Fruit fly (Drosophila melanogaster) whole organism, wandering third instar larva: ENCODE measurements around the gene CG9609.

ENCODE experiments used
- Abd-B ChIP-seq: fragments of >200 bp; optimal IDR thresholded peaks from 2 replicates; lab custom pipeline; 2017; ENCODE audit warnings: missing biosample characterization, missing genetic modification characterization
- CG32264 ChIP-seq: fragments of 200-800 bp; sonication (Bioruptor generic); optimal IDR thresholded peaks from 2 replicates; lab custom pipeline; 2016; ENCODE audit warnings: missing biosample characterization, missing genetic modification characterization
- CG9705 ChIP-seq: fragments of 200-800 bp; sonication (Bioruptor generic); optimal IDR thresholded peaks from 2 replicates; lab custom pipeline; 2018; ENCODE audit warnings: missing biosample characterization, mild to moderate bottlenecking, missing genetic modification characterization
- CrebA ChIP-seq: fragments of 200-800 bp; sonication (Bioruptor generic); optimal IDR thresholded peaks from 2 replicates; lab custom pipeline; 2016; ENCODE audit warnings: missing biosample characterization, mild to moderate bottlenecking, missing genetic modification characterization, borderline replicate concordance
- Dfd ChIP-seq: fragments of >200 bp; optimal IDR thresholded peaks from 2 replicates; lab custom pipeline; 2017; ENCODE audit warnings: missing biosample characterization, missing genetic modification characterization
- Dif ChIP-seq: fragments of 200-275, 200-300 bp; sonication (Bioruptor generic); optimal IDR thresholded peaks from 2 replicates; lab custom pipeline; 2018; ENCODE audit warnings: missing biosample characterization, missing genetic modification characterization; ENCODE audit not compliant: partially characterized antibody
- GATAd ChIP-seq: sonication (Bioruptor generic); optimal IDR thresholded peaks from 2 replicates; lab custom pipeline; 2016; ENCODE audit warnings: missing biosample characterization, missing genetic modification characterization
- HLH106 ChIP-seq: fragments of 200-800 bp; optimal IDR thresholded peaks from 3 replicates; lab custom pipeline; 2019; ENCODE audit warnings: missing biosample characterization, mild to moderate bottlenecking, missing genetic modification characterization, moderate library complexity
- Hnf4 ChIP-seq: fragments of 200-800 bp; sonication (Bioruptor generic); optimal IDR thresholded peaks from 2 replicates; lab custom pipeline; 2016; ENCODE audit warnings: missing biosample characterization, mild to moderate bottlenecking, missing genetic modification characterization
- Hr78 ChIP-seq: fragments of >200 bp; optimal IDR thresholded peaks from 2 replicates; lab custom pipeline; 2017; ENCODE audit warnings: missing biosample characterization, missing genetic modification characterization
- Hr83 ChIP-seq: fragments of 200-300 bp; sonication (Bioruptor generic); optimal IDR thresholded peaks from 2 replicates; lab custom pipeline; 2016; ENCODE audit warnings: missing biosample characterization, mild to moderate bottlenecking, missing genetic modification characterization, moderate library complexity; ENCODE audit not compliant: poor library complexity, severe bottlenecking
- Jra ChIP-seq: sonication (Bioruptor generic); optimal IDR thresholded peaks from 2 replicates; lab custom pipeline; 2016; ENCODE audit warnings: missing biosample characterization, missing genetic modification characterization
- Mio ChIP-seq: sonication (Bioruptor generic); optimal IDR thresholded peaks from 2 replicates; lab custom pipeline; 2016; ENCODE audit warnings: missing biosample characterization, missing genetic modification characterization
- Myc ChIP-seq: fragments of >200 bp; optimal IDR thresholded peaks from 2 replicates; lab custom pipeline; 2017
- N ChIP-seq: fragments of >200 bp; optimal IDR thresholded peaks from 2 replicates; lab custom pipeline; 2018; ENCODE audit warnings: missing biosample characterization, missing external identifiers, missing genetic modification characterization
- OdsH ChIP-seq: fragments of 200-800 bp; sonication (Bioruptor generic); optimal IDR thresholded peaks from 2 replicates; lab custom pipeline; 2016; ENCODE audit warnings: missing biosample characterization, mild to moderate bottlenecking, missing genetic modification characterization
- Rel ChIP-seq, 2 experiments: fragments of 200-800 bp; sonication (Bioruptor generic) in 1 of 2; optimal IDR thresholded peaks; 2 replicates in 1 of 2; 3 replicates in 1 of 2; lab custom pipeline; 2016 to 2019; ENCODE audit warnings: mild to moderate bottlenecking in 2 of 2, missing biosample characterization in 2 of 2, missing genetic modification characterization in 2 of 2, moderate library complexity in 1 of 2
- Sp1 ChIP-seq: fragments of 200-800 bp; sonication (Bioruptor generic); optimal IDR thresholded peaks from 3 replicates; lab custom pipeline; 2019; ENCODE audit warnings: missing biosample characterization, mild to moderate bottlenecking, missing genetic modification characterization, moderate library complexity
- Vsx2 ChIP-seq: fragments of 200-300, 225-300 bp; sonication (Bioruptor generic); optimal IDR thresholded peaks from 2 replicates; lab custom pipeline; 2018; ENCODE audit warnings: missing biosample characterization, missing genetic modification characterization; ENCODE audit not compliant: partially characterized antibody
- br ChIP-seq: fragments of 200-800 bp; sonication (Bioruptor generic); optimal IDR thresholded peaks from 2 replicates; lab custom pipeline; 2016; ENCODE audit warnings: missing biosample characterization, missing genetic modification characterization
- brk ChIP-seq: fragments of 200-800 bp; sonication (Bioruptor generic); optimal IDR thresholded peaks from 2 replicates; lab custom pipeline; 2016; ENCODE audit warnings: missing biosample characterization, mild to moderate bottlenecking, missing genetic modification characterization
- dl ChIP-seq, 2 experiments: fragments of 175-275, 200-275 bp in 1 of 2; fragments of 200-275 bp in 1 of 2; sonication (Bioruptor generic); optimal IDR thresholded peaks; lab custom pipeline; 2018; ENCODE audit warnings: mild to moderate bottlenecking in 2 of 2, missing biosample characterization in 2 of 2, missing genetic modification characterization in 2 of 2, moderate library complexity in 2 of 2; ENCODE audit not compliant: partially characterized antibody in 2 of 2, insufficient read depth in 1 of 2
- dmrt93B ChIP-seq: fragments of 200-800 bp; sonication (Bioruptor generic); optimal IDR thresholded peaks from 2 replicates; lab custom pipeline; 2018; ENCODE audit warnings: missing biosample characterization, mild to moderate bottlenecking, missing genetic modification characterization
- dsf ChIP-seq: sonication (Bioruptor generic); optimal IDR thresholded peaks from 2 replicates; lab custom pipeline; 2016; ENCODE audit warnings: missing biosample characterization, missing genetic modification characterization, borderline replicate concordance
- ey ChIP-seq: fragments of 200-800 bp; sonication (Bioruptor generic); optimal IDR thresholded peaks from 2 replicates; lab custom pipeline; 2016; ENCODE audit warnings: missing biosample characterization, missing genetic modification characterization
- foxo ChIP-seq, 2 experiments: fragments of 200-800 bp; sonication (Bioruptor generic); optimal IDR thresholded peaks; 2 replicates in 1 of 2; 3 replicates in 1 of 2; lab custom pipeline; 2016 to 2017; ENCODE audit warnings: missing biosample characterization in 2 of 2, missing genetic modification characterization in 2 of 2
- fru ChIP-seq: fragments of 200-800 bp; sonication (Bioruptor generic); optimal IDR thresholded peaks from 3 replicates; lab custom pipeline; 2016; ENCODE audit warnings: missing biosample characterization, mild to moderate bottlenecking, missing genetic modification characterization
- h ChIP-seq: fragments of 200-800 bp; sonication (Bioruptor generic); optimal IDR thresholded peaks from 3 replicates; lab custom pipeline; 2016; ENCODE audit warnings: missing biosample characterization, mild to moderate bottlenecking, missing genetic modification characterization
- jim ChIP-seq: fragments of 175-275, 200-325 bp; sonication (Bioruptor generic); optimal IDR thresholded peaks from 2 replicates; lab custom pipeline; 2016; ENCODE audit warnings: missing biosample characterization, mild to moderate bottlenecking, missing genetic modification characterization
- lola ChIP-seq: fragments of >200 bp; optimal IDR thresholded peaks from 2 replicates; lab custom pipeline; 2017; ENCODE audit warnings: missing biosample characterization, missing genetic modification characterization
- pan ChIP-seq: fragments of >200 bp; optimal IDR thresholded peaks from 2 replicates; lab custom pipeline; 2017
- psq ChIP-seq: fragments of 200-800 bp; sonication (Bioruptor generic); optimal IDR thresholded peaks from 3 replicates; lab custom pipeline; 2017; ENCODE audit warnings: missing biosample characterization, mild to moderate bottlenecking, missing genetic modification characterization, moderate library complexity
- rgr ChIP-seq: fragments of 200-800 bp; sonication (Bioruptor generic); optimal IDR thresholded peaks from 3 replicates; lab custom pipeline; 2016; ENCODE audit warnings: missing biosample characterization, mild to moderate bottlenecking, missing genetic modification characterization
- sage ChIP-seq: fragments of 200-800 bp; sonication (Bioruptor generic); optimal IDR thresholded peaks from 2 replicates; lab custom pipeline; 2016; ENCODE audit warnings: missing biosample characterization, mild to moderate bottlenecking, missing genetic modification characterization
- sv ChIP-seq: fragments of 200-800 bp; sonication (Bioruptor generic); optimal IDR thresholded peaks from 3 replicates; lab custom pipeline; 2016; ENCODE audit warnings: missing biosample characterization, missing genetic modification characterization
- tai ChIP-seq: sonication (Bioruptor generic); optimal IDR thresholded peaks from 2 replicates; lab custom pipeline; 2016; ENCODE audit warnings: missing biosample characterization, missing genetic modification characterization
- usp ChIP-seq: fragments of >200 bp; optimal IDR thresholded peaks from 2 replicates; lab custom pipeline; 2017; ENCODE audit warnings: missing biosample characterization, missing genetic modification characterization
- woc ChIP-seq: sonication (Bioruptor generic); optimal IDR thresholded peaks from 2 replicates; lab custom pipeline; 2016; ENCODE audit warnings: missing biosample characterization, mild to moderate bottlenecking, missing genetic modification characterization

The CG9609 gene

DNA sequence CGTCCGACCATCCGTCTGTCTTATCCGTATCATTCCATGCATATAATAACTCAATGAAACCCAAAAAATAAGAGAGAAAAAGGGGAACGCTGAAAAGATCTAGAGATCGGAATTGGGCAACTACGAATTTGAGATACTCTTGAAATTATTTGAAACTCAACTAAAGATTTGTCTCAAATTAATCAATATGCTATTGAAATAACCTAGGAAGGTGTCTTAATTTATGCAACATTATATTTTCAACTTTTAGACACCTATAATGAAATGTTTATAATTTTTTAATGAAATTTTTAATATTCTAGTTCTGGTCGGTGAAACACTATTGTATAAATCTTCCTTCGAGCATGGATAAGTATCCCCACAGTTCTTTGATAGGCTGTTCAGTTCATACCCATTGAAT is 26.3 kb downstream of the CG9609 start:
- no peak for TF ChIP-seq psq (GFP tag; lab: Kevin White, UChicago)
- no peak for TF ChIP-seq Mio (GFP tag; lab: Kevin White, UChicago)
- no peak for TF ChIP-seq ey (GFP tag; lab: Kevin White, UChicago)
- no peak for TF ChIP-seq Abd-B
- no peak for TF ChIP-seq CrebA (GFP tag; lab: Kevin White, UChicago)
- no peak for TF ChIP-seq h (GFP tag; lab: Kevin White, UChicago)
- TF ChIP-seq Jra, result no peak
- TF ChIP-seq Hr78 (GFP tag; lab: Kevin White, UChicago), result no peak
- TF ChIP-seq Dfd (GFP tag; lab: Kevin White, UChicago), result no peak
- no peak for TF ChIP-seq rgr
- no peak for TF ChIP-seq sage (GFP tag; lab: Kevin White, UChicago)
- TF ChIP-seq usp (GFP tag; lab: Kevin White, UChicago), result no peak
- no peak for TF ChIP-seq HLH106 (tag; lab: Kevin White, UChicago)
- no peak for TF ChIP-seq GATAd
- TF ChIP-seq br (GFP tag; lab: Kevin White, UChicago), result no peak
- TF ChIP-seq jim, result no peak
- no peak for TF ChIP-seq CG9705 (GFP tag; lab: Kevin White, UChicago)
- no peak for TF ChIP-seq tai (GFP tag; lab: Kevin White, UChicago)
- TF ChIP-seq foxo (GFP tag; optimal IDR thresholded peaks at IDR 0.05; lab: Kevin White, UChicago), result no peak

DNA sequence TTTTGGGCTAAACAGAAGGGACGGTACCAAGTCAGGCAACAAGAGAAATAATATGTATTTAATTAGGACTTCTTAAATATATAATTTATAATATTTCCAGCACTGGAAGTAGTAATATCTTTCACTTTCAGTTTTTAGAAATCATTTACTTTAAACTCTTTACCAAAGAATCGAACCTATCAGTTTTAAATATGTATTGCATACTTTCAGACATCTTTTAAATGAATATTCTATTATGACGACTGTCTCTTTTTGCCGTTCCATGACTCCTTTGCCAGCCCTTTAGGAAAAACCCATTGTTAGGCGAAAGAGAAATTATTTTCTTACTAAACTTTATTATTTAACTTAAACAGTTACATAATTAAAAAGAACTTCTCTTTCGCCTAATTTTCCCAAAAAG is 29.2 kb downstream of the CG9609 start:
- TF ChIP-seq psq (GFP tag; lab: Kevin White, UChicago) (no peak), tai (GFP tag; lab: Kevin White, UChicago) (no peak), brk (no peak), Myc (lab: Kevin White, UChicago) (no peak)

DNA sequence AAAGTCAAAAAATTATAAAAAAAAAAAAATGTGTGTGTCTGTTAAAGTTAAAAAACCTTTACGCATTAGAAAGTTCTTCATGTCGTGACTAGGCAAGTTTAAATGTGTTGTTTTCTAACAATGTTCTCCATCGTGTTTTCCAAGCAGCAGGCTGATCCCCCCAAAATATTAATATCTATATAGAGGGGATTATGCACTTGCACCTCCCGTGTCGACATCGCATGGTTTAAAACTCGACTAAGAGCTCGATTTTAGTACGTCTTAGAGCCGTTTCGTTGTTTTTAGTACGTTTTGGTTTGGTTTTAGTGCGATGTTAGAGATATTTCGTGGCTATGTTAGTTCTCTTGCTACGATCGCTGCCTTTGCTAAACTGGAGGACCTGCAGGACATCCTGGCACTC is 33.7 kb downstream of the CG9609 start:
- no peak for TF ChIP-seq Hr83
- no peak for TF ChIP-seq Dif (GFP tag; lab: Kevin White, UChicago)
- TF ChIP-seq tai (GFP tag; lab: Kevin White, UChicago), result no peak
- TF ChIP-seq fru, result no peak
- TF ChIP-seq jim, result no peak
- TF ChIP-seq Hnf4, result no peak
- no peak for TF ChIP-seq CG32264 (GFP tag; lab: Kevin White, UChicago)
- no peak for TF ChIP-seq ey (GFP tag; lab: Kevin White, UChicago)
- TF ChIP-seq sv (GFP tag; lab: Kevin White, UChicago), result no peak
- no peak for TF ChIP-seq GATAd
- no peak for TF ChIP-seq Dfd (GFP tag; lab: Kevin White, UChicago)
- no peak for TF ChIP-seq Myc (lab: Kevin White, UChicago)
- TF ChIP-seq OdsH, result no peak

DNA sequence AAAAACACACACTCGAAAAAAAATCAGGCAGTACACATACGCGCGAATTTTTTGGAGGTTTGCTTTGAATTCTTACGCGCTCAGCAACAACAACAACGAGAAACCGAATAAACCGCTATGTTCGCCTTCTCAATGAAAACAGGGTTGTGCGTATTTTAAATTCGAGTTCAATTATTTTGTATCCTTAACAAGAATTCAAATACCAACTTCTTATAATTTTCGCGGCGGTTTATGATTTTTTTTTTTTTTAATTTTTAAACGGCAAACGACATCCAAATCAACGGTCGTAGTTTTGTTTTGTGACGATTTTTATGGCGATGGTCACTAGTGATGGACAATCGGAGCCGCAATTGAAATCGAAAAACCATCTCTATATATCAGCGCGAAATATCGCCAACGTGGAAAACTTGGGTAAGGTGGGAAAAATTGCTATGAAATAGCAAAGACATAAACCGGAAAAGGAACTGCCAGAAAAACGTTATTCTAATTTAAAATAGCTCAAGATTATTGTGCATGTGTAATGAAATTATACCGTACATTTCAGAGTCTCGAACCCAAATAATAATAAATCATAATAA is 35.1 kb downstream of the CG9609 start, which contains the start of gene goe:
Gene goe (minus strand): TSS at position 332 of the 578 bp plus-strand sequence.
- TF ChIP-seq foxo (GFP tag; optimal IDR thresholded peaks at IDR 0.05; lab: Kevin White, UChicago) (peak in 1 of 2 experiments; percentile 75), Dfd (GFP tag; lab: Kevin White, UChicago) (no peak), pan (no peak), Rel (GFP tag; optimal IDR thresholded peaks at IDR 0.05; lab: Kevin White, UChicago) (no peak), Rel (tag; optimal IDR thresholded peaks at IDR 0.05; lab: Kevin White, UChicago) (peak; percentile 10), usp (GFP tag; lab: Kevin White, UChicago) (no peak), tai (GFP tag; lab: Kevin White, UChicago) (peak; percentile 68), fru (peak; percentile 71), dl (GFP tag; optimal IDR thresholded peaks at IDR 0.05; lab: Kevin White, UChicago; ENCODE audit: insufficient read depth in 1 of 2, partially characterized antibody in 2 of 2) (no peak), Mio (GFP tag; lab: Kevin White, UChicago) (no peak), CG9705 (GFP tag; lab: Kevin White, UChicago) (peak; percentile 55), Myc (lab: Kevin White, UChicago) (no peak), sage (GFP tag; lab: Kevin White, UChicago) (peak; percentile 18), lola (no peak), dmrt93B (GFP tag; lab: Kevin White, UChicago) (peak; percentile 60), HLH106 (tag; lab: Kevin White, UChicago) (peak; percentile 59), rgr (peak; percentile 90), Hnf4 (peak; percentile 85), Hr78 (GFP tag; lab: Kevin White, UChicago) (no peak), Dif (GFP tag; lab: Kevin White, UChicago) (no peak), woc (GFP tag; lab: Kevin White, UChicago) (peak; percentile 33), Abd-B (no peak), ey (GFP tag; lab: Kevin White, UChicago) (peak; percentile 72), Jra (peak; percentile 82), Hr83 (peak; percentile 95), jim (peak; percentile 42), N (GFP tag; lab: Kevin White, UChicago) (no peak), Sp1 (GFP tag; lab: Kevin White, UChicago) (peak; percentile 50), sv (GFP tag; lab: Kevin White, UChicago) (peak; percentile 0), psq (GFP tag; lab: Kevin White, UChicago) (peak; percentile 45), CG32264 (GFP tag; lab: Kevin White, UChicago) (peak; percentile 43), GATAd (peak; percentile 63), h (GFP tag; lab: Kevin White, UChicago) (peak; percentile 68), OdsH (peak; percentile 50), CrebA (GFP tag; lab: Kevin White, UChicago) (no peak), brk (peak; percentile 54), br (GFP tag; lab: Kevin White, UChicago) (peak; percentile 81), Vsx2 (GFP tag; lab: Kevin White, UChicago) (no peak), dsf (GFP tag; lab: Kevin White, UChicago) (peak; percentile 48)
